Worm (Caenorhabditis elegans): ENCODE results near the gene ztf-9.

The ztf-9 gene

DNA sequence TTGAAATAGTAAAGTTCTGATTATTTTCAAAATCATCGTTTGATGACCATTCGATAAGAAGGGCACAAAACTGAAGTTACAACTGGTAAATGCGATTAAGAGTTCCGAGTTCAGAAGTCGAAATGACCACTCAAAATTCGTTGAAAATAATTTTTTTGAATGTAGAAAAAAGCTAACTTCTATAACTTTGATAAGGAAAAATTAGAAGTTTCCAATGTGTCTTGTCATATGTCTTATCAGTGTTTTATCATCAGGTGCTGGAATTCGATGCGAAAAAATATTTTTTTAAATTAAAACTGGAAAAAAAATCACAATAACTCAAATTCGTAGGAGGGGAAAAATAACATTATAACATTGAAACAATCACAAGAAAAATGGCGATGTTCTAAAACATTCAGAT is 33.8 kb upstream of the ztf-9 start:
- TF ChIP-seq fos-1 (tag; optimal IDR thresholded peaks at IDR 0.05), result peak; percentile 55
- no peak for TF ChIP-seq lsy-2 (tag; optimal IDR thresholded peaks at IDR 0.05)

ce11 chrV:9724021-9724671 is 32.2 kb upstream of the ztf-9 start, which contains the start of gene slcr-46.3:
TSS of gene slcr-46.3 (minus strand) at chrV:9724106.
- TF ChIP-seq C34F6.9 (tag; optimal IDR thresholded peaks at IDR 0.05) (peak; percentile 30), nhr-129 (tag; optimal IDR thresholded peaks at IDR 0.05) (peak; percentile 8), elt-3 (tag; optimal IDR thresholded peaks at IDR 0.05) (no peak)

DNA sequence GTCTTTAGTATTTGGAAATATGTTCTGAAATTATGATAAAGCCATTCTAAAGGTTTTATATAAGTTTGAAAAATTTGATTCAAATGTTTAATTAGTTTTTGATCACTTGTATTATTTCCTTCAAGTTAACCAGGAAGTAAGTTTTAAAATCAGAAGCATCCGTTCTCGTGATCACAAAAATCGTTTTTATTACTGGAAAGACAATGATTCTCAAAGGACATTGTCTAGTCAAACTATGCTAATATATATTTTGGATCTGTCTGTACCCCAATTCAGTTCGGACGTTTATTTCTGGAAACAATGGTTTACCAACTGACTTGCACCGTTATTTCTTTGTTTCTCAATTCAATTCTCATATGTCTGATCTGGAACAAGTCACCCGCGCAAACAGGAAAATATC is 24.4 kb upstream of the ztf-9 start, which contains the start of gene str-188:
TSS of gene str-188 (plus strand) at position 301 of the 400 bp plus-strand sequence.
- no peak for TF ChIP-seq nhr-237 (tag; optimal IDR thresholded peaks at IDR 0.05)
- no peak for TF ChIP-seq nhr-77 (tag; optimal IDR thresholded peaks at IDR 0.05)
- TF ChIP-seq crh-2 (tag; optimal IDR thresholded peaks at IDR 0.05), result no peak
- no peak for TF ChIP-seq C34F6.9 (tag; optimal IDR thresholded peaks at IDR 0.05)
- no peak for TF ChIP-seq nhr-23 (tag; optimal IDR thresholded peaks at IDR 0.05)
- no peak for TF ChIP-seq zag-1 (tag; optimal IDR thresholded peaks at IDR 0.05)
- no peak for TF ChIP-seq egl-27 (tag; optimal IDR thresholded peaks at IDR 0.05)
- no peak for TF ChIP-seq blmp-1 (tag; optimal IDR thresholded peaks at IDR 0.05; ENCODE audit: insufficient read depth)

DNA sequence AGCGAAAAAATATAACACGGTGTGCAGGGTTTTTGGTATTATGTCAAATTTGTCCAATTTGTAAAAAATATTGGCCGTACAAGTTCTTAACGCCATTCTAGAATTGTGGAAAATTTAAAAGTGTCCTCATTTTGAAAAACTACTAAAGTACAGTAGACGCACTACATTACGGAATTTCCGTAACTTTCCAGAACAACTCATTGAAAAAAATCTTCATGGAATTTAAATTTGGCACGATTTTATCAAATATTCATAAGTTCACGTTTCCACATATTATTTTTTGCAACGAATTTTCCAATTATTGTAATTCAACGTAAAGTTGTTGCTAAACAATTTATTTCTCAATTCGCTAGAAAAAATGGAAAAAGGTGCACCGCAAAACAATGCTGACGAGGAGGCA is 22.9 kb upstream of the ztf-9 start, which contains the start of gene F40F9.3:
TSS of gene F40F9.3 (plus strand) at position 301 of the 400 bp plus-strand sequence.
- TF ChIP-seq ZK546.5 (tag; optimal IDR thresholded peaks at IDR 0.05), result no peak
- no peak for TF ChIP-seq gmeb-1 (tag; optimal IDR thresholded peaks at IDR 0.05)
- TF ChIP-seq sma-9 (GFP tag; optimal IDR thresholded peaks at IDR 0.05), result no peak
- TF ChIP-seq sma-9 (tag; optimal IDR thresholded peaks at IDR 0.05), result no peak
- TF ChIP-seq ama-1 (optimal IDR thresholded peaks at IDR 0.05), result no peak
- no peak for TF ChIP-seq nhr-6 (tag; optimal IDR thresholded peaks at IDR 0.05)
- TF ChIP-seq elt-3 (tag; optimal IDR thresholded peaks at IDR 0.05), result no peak
- no peak for TF ChIP-seq fos-1 (tag; optimal IDR thresholded peaks at IDR 0.05)
- TF ChIP-seq egl-27 (tag; optimal IDR thresholded peaks at IDR 0.05), result no peak
- no peak for TF ChIP-seq crh-2 (tag; optimal IDR thresholded peaks at IDR 0.05)
- no peak for TF ChIP-seq sem-4 (tag; optimal IDR thresholded peaks at IDR 0.05)
- no peak for TF ChIP-seq peb-1 (tag; optimal IDR thresholded peaks at IDR 0.05)
- TF ChIP-seq ztf-11 (tag; optimal IDR thresholded peaks at IDR 0.05), result no peak
- no peak for TF ChIP-seq nhr-10 (tag; optimal IDR thresholded peaks at IDR 0.05)
- no peak for TF ChIP-seq ceh-16 (tag; optimal IDR thresholded peaks at IDR 0.05)
- TF ChIP-seq snpc-4 (tag; optimal IDR thresholded peaks at IDR 0.05), result no peak
- no peak for TF ChIP-seq ztf-1 (GFP tag; conservative IDR thresholded peaks at IDR 0.05)
- no peak for TF ChIP-seq F13H6.1 (tag; optimal IDR thresholded peaks at IDR 0.05)
- TF ChIP-seq lin-39 (tag; optimal IDR thresholded peaks at IDR 0.05), result no peak
- no peak for TF ChIP-seq unc-39 (tag; optimal IDR thresholded peaks at IDR 0.05)

DNA sequence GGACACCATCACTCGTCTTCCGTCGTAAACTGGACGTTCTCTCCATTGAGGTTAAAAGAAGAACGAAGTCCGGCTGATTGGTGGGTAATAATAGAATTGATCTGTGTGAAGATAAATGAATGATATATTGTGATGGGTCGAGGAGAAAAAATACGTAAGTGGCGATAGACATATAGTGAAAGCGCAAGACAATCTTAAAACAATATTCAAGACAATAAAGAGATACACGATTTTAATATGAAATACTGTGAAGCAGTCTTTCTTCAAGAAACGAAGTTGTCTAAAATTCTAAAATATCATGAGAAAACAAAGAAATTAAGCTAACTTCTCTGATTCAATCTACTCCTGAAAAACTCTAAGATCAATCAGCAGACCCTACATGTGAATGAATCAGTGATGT is 21.6 kb upstream of the ztf-9 start, which contains the start of gene F40F9.10:
TSS of gene F40F9.10 (minus strand) at position 101 of the 400 bp plus-strand sequence.
- TF ChIP-seq unc-62 (GFP tag; optimal IDR thresholded peaks at IDR 0.05), result no peak
- TF ChIP-seq nhr-6 (tag; optimal IDR thresholded peaks at IDR 0.05), result no peak
- TF ChIP-seq ceh-16 (tag; optimal IDR thresholded peaks at IDR 0.05), result no peak
- TF ChIP-seq nhr-12 (tag; optimal IDR thresholded peaks at IDR 0.05), result no peak

- peak; percentile 80 for TF ChIP-seq fos-1 (tag; optimal IDR thresholded peaks at IDR 0.05)
- no peak for TF ChIP-seq ceh-82 (tag; optimal IDR thresholded peaks at IDR 0.05)
Measured at ce11 chrV:9712418-9713173, 20.6 kb upstream of the ztf-9 start.

Data from whole organism, L2 larva.